Worm (Caenorhabditis elegans) whole organism, young adult: Measurements from ENCODE around the gene cdk-4.

Source experiments
- B0035.1 ChIP-seq: sonication (generic microtip); optimal IDR thresholded peaks from 2 replicates; lab custom pipeline; 2016; ENCODE audit warnings: missing genetic modification characterization, mild to moderate bottlenecking, missing compliant biosample characterization, missing genotype, missing genetic modification reagents
- C17E4.6 ChIP-seq: fragments of 200-800 bp; sonication (Bioruptor generic); IDR thresholded peaks from 2 replicates; pipeline ENCODE4 v1.3.6; 2022; ENCODE audit warnings: missing genetic modification reagents, missing genetic modification characterization, missing compliant biosample characterization
- F10E7.11 ChIP-seq: sonication (generic microtip); optimal IDR thresholded peaks from 2 replicates; lab custom pipeline; 2017; ENCODE audit warnings: mild to moderate bottlenecking, missing genetic modification characterization, moderate library complexity, missing compliant biosample characterization
- F23B12.7 ChIP-seq: sonication (generic microtip); optimal IDR thresholded peaks from 2 replicates; lab custom pipeline; 2017; ENCODE audit warnings: missing genetic modification characterization, mild to moderate bottlenecking, missing compliant biosample characterization, antibody characterized with exemption, moderate library complexity; ENCODE audit not compliant: insufficient read depth
- F37B4.10 ChIP-seq: fragments of 200-800 bp; sonication (Bioruptor generic); IDR thresholded peaks from 2 replicates; pipeline ENCODE4 v1.3.6; 2022; ENCODE audit warnings: missing genetic modification characterization, missing compliant biosample characterization
- F57A8.1 ChIP-seq: fragments of 200-800 bp; sonication (Bioruptor generic); optimal IDR thresholded peaks from 2 replicates; lab custom pipeline; 2018; ENCODE audit warnings: mild to moderate bottlenecking, missing genetic modification characterization, moderate library complexity, missing compliant biosample characterization
- K11D2.4 ChIP-seq: fragments of 200-800 bp; sonication (Bioruptor generic); IDR thresholded peaks from 2 replicates; pipeline ENCODE4 v1.3.6; 2022; ENCODE audit warnings: missing genetic modification reagents, missing genetic modification characterization, missing compliant biosample characterization
- K12H6.12 ChIP-seq: fragments of 200-800 bp; sonication (Bioruptor generic); optimal IDR thresholded peaks from 2 replicates; lab custom pipeline; 2018; ENCODE audit warnings: mild to moderate bottlenecking, missing genetic modification characterization, missing compliant biosample characterization
- T07F8.4 ChIP-seq: sonication (generic microtip); optimal IDR thresholded peaks from 2 replicates; lab custom pipeline; 2016; ENCODE audit warnings: mild to moderate bottlenecking, missing genetic modification characterization, moderate library complexity, missing compliant biosample characterization
- Y53F4B.3 ChIP-seq: fragments of 200-800 bp; sonication (Bioruptor generic); IDR thresholded peaks from 2 replicates; pipeline ENCODE4 v1.3.6; 2022; ENCODE audit warnings: missing genetic modification reagents, missing genetic modification characterization, missing compliant biosample characterization
- Y56A3A.18 ChIP-seq: fragments of 200-800 bp; sonication (Bioruptor generic); IDR thresholded peaks from 2 replicates; pipeline ENCODE4 v1.3.6; 2022; ENCODE audit warnings: missing genetic modification reagents, missing genetic modification characterization, missing compliant biosample characterization
- Y95B8A.8 ChIP-seq: fragments of 200-800 bp; sonication (Bioruptor generic); IDR thresholded peaks from 2 replicates; pipeline ENCODE4 v1.3.6; 2022; ENCODE audit warnings: missing genetic modification reagents, missing genetic modification characterization, missing compliant biosample characterization
- ama-1 ChIP-seq, 3 experiments: fragments of 150-350 bp in 1 of 3; sonication (generic microtip) in 2 of 3; optimal IDR thresholded peaks; 2 replicates each; lab custom pipeline; 2014 to 2018; ENCODE audit warnings: missing biosample characterization in 2 of 3, missing genetic modification characterization in 2 of 3, missing genetic modification reagents in 2 of 3
- aptf-2 ChIP-seq: fragments of 200-800 bp; sonication (Bioruptor generic); conservative IDR thresholded peaks from 2 replicates; pipeline ENCODE4 v1.3.6; 2022; ENCODE audit warnings: missing genetic modification reagents, missing genetic modification characterization, missing compliant biosample characterization
- attf-5 ChIP-seq: fragments of 200-800 bp; sonication (Bioruptor generic); optimal IDR thresholded peaks from 2 replicates; lab custom pipeline; 2018; ENCODE audit warnings: mild to moderate bottlenecking, missing genetic modification characterization, missing compliant biosample characterization
- attf-6 ChIP-seq: fragments of 200-800 bp; sonication (Bioruptor generic); IDR thresholded peaks from 2 replicates; pipeline ENCODE4 v1.3.6; 2022; ENCODE audit warnings: missing genetic modification reagents, missing genetic modification characterization, missing compliant biosample characterization
- bed-1 ChIP-seq: fragments of 200-800 bp; sonication (Bioruptor generic); IDR thresholded peaks from 2 replicates; pipeline ENCODE4 v1.3.6; 2022; ENCODE audit warnings: missing genetic modification reagents, missing genetic modification characterization, missing compliant biosample characterization
- cebp-2 ChIP-seq: fragments of 200-800 bp; sonication (Bioruptor generic); IDR thresholded peaks from 2 replicates; pipeline ENCODE4 v1.3.6; 2022; ENCODE audit warnings: missing genetic modification characterization, missing compliant biosample characterization
- die-1 ChIP-seq: sonication (generic microtip); optimal IDR thresholded peaks from 2 replicates; lab custom pipeline; 2016; ENCODE audit warnings: missing genotype, mild to moderate bottlenecking, missing genetic modification characterization, missing compliant biosample characterization
- efl-1 ChIP-seq: fragments of 150-350 bp; optimal IDR thresholded peaks from 2 replicates; lab custom pipeline; 2014; ENCODE audit warnings: missing biosample characterization, missing genetic modification reagents, missing genetic modification characterization
- egl-44 ChIP-seq: fragments of 200-800 bp; sonication (Bioruptor generic); IDR thresholded peaks from 2 replicates; pipeline ENCODE4 v1.3.6; 2022; ENCODE audit warnings: missing genetic modification reagents, missing genetic modification characterization, missing compliant biosample characterization
- ekl-4 ChIP-seq: fragments of 200-800 bp; sonication (Bioruptor generic); IDR thresholded peaks from 2 replicates; pipeline ENCODE4 v1.3.6; 2022; ENCODE audit warnings: missing genetic modification reagents, missing genetic modification characterization, missing compliant biosample characterization
- fkh-3 ChIP-seq: sonication (generic microtip); optimal IDR thresholded peaks from 2 replicates; lab custom pipeline; 2016; ENCODE audit warnings: mild to moderate bottlenecking, missing genetic modification characterization, missing compliant biosample characterization
- gei-17 ChIP-seq: fragments of 200-800 bp; sonication (Bioruptor generic); optimal IDR thresholded peaks from 2 replicates; lab custom pipeline; 2018; ENCODE audit warnings: mild to moderate bottlenecking, missing genetic modification characterization, missing compliant biosample characterization
- hlh-12 ChIP-seq: sonication (generic microtip); optimal IDR thresholded peaks from 2 replicates; lab custom pipeline; 2016; ENCODE audit warnings: missing genetic modification characterization, missing compliant biosample characterization
- hmg-1.2 ChIP-seq: fragments of 200-800 bp; sonication (Bioruptor generic); IDR thresholded peaks from 2 replicates; pipeline ENCODE4 v1.3.6; 2022; ENCODE audit warnings: missing genetic modification reagents, missing genetic modification characterization, missing compliant biosample characterization
- hmg-20 ChIP-seq: fragments of 200-800 bp; sonication (Bioruptor generic); IDR thresholded peaks from 2 replicates; pipeline ENCODE4 v1.3.6; 2022; ENCODE audit warnings: missing genetic modification reagents, missing genetic modification characterization, missing compliant biosample characterization
- let-607 ChIP-seq, 2 experiments: fragments of 200-800 bp in 1 of 2; sonication (Bioruptor generic) in 1 of 2; sonication (generic microtip) in 1 of 2; optimal IDR thresholded peaks; 2 replicates each; lab custom pipeline; 2016 to 2018; ENCODE audit warnings: mild to moderate bottlenecking in 2 of 2, missing compliant biosample characterization in 2 of 2, missing genetic modification characterization in 2 of 2, moderate library complexity in 2 of 2, missing genotype in 1 of 2
- lin-26 ChIP-seq: fragments of 200-800 bp; sonication (Bioruptor generic); IDR thresholded peaks from 2 replicates; pipeline ENCODE4 v1.3.6; 2022; ENCODE audit warnings: missing genetic modification reagents, missing genetic modification characterization, missing compliant biosample characterization
- lin-35 ChIP-seq, 3 experiments: fragments of 150-350 bp in 2 of 3; sonication (generic microtip) in 1 of 3; optimal IDR thresholded peaks; 2 replicates each; lab custom pipeline; 2014 to 2018; ENCODE audit warnings: missing biosample characterization in 3 of 3, missing genetic modification characterization in 3 of 3, missing genetic modification reagents in 3 of 3
- lin-40 ChIP-seq: sonication (generic microtip); optimal IDR thresholded peaks from 2 replicates; lab custom pipeline; 2016; ENCODE audit warnings: missing genetic modification characterization, mild to moderate bottlenecking, missing compliant biosample characterization, missing genotype, missing genetic modification reagents
- lin-54 ChIP-seq: fragments of 200-800 bp; sonication (Bioruptor generic); optimal IDR thresholded peaks from 2 replicates; lab custom pipeline; 2018; ENCODE audit warnings: mild to moderate bottlenecking, missing genetic modification characterization, missing compliant biosample characterization
- lir-1 ChIP-seq: fragments of 200-800 bp; sonication (Bioruptor generic); conservative IDR thresholded peaks from 2 replicates; pipeline ENCODE4 v1.3.6; 2022; ENCODE audit warnings: missing genetic modification reagents, missing genetic modification characterization, missing compliant biosample characterization
- lsl-1 ChIP-seq: fragments of 200-800 bp; sonication (Bioruptor generic); optimal IDR thresholded peaks from 2 replicates; lab custom pipeline; 2018; ENCODE audit warnings: mild to moderate bottlenecking, missing genetic modification characterization, moderate library complexity, missing compliant biosample characterization
- lsy-27 ChIP-seq: sonication (generic microtip); optimal IDR thresholded peaks from 2 replicates; lab custom pipeline; 2017; ENCODE audit warnings: missing genetic modification characterization, mild to moderate bottlenecking, missing compliant biosample characterization, antibody characterized with exemption, missing genotype, borderline replicate concordance; ENCODE audit not compliant: insufficient read depth
- mcd-1 ChIP-seq: fragments of 200-800 bp; sonication (Bioruptor generic); IDR thresholded peaks from 2 replicates; pipeline ENCODE4 v1.3.6; 2022; ENCODE audit warnings: missing genetic modification reagents, missing genetic modification characterization, missing compliant biosample characterization
- nfya-2 ChIP-seq: fragments of 200-800 bp; sonication (Bioruptor generic); IDR thresholded peaks from 2 replicates; pipeline ENCODE4 v1.3.6; 2022; ENCODE audit warnings: missing genetic modification reagents, missing genetic modification characterization, missing compliant biosample characterization
- nfyb-1 ChIP-seq: fragments of 200-800 bp; sonication (Bioruptor generic); IDR thresholded peaks from 2 replicates; pipeline ENCODE4 v1.3.6; 2022; ENCODE audit warnings: missing genetic modification reagents, missing genetic modification characterization, missing compliant biosample characterization
- nhr-80 ChIP-seq: sonication (generic microtip); optimal IDR thresholded peaks from 2 replicates; lab custom pipeline; 2016; ENCODE audit warnings: missing genetic modification characterization, missing compliant biosample characterization
- rcor-1 ChIP-seq: fragments of 200-800 bp; sonication (Bioruptor generic); IDR thresholded peaks from 2 replicates; pipeline ENCODE4 v1.3.6; 2022; ENCODE audit warnings: missing genetic modification reagents, missing genetic modification characterization, missing compliant biosample characterization
- repo-1 ChIP-seq: sonication (generic microtip); optimal IDR thresholded peaks from 2 replicates; lab custom pipeline; 2017; ENCODE audit warnings: mild to moderate bottlenecking, missing genetic modification characterization, missing compliant biosample characterization
- rpc-1 ChIP-seq, 2 experiments: fragments of 150-350 bp in 1 of 2; sonication (generic microtip) in 1 of 2; optimal IDR thresholded peaks; 2 replicates each; lab custom pipeline; 2014 to 2018; ENCODE audit warnings: missing biosample characterization in 1 of 2, missing genetic modification characterization in 1 of 2, missing genetic modification reagents in 1 of 2, missing genotype in 1 of 2
- snpc-1.3 ChIP-seq: sonication (generic microtip); optimal IDR thresholded peaks from 2 replicates; lab custom pipeline; 2017; ENCODE audit warnings: missing genetic modification characterization, mild to moderate bottlenecking, missing compliant biosample characterization, antibody characterized with exemption, moderate library complexity, missing genotype, missing genetic modification reagents; ENCODE audit not compliant: insufficient read depth
- tbp1 ChIP-seq: fragments of 200-800 bp; sonication (Bioruptor generic); optimal IDR thresholded peaks from 2 replicates; lab custom pipeline; 2018; ENCODE audit warnings: mild to moderate bottlenecking, missing genetic modification characterization, missing compliant biosample characterization
- unc-130 ChIP-seq: sonication (generic microtip); optimal IDR thresholded peaks from 2 replicates; lab custom pipeline; 2016; ENCODE audit warnings: missing genetic modification reagents, missing genetic modification characterization, missing compliant biosample characterization
- zim-3 ChIP-seq: sonication (generic microtip); optimal IDR thresholded peaks from 2 replicates; lab custom pipeline; 2017; ENCODE audit warnings: mild to moderate bottlenecking, missing genetic modification characterization, moderate library complexity, missing compliant biosample characterization
- ztf-28 ChIP-seq: fragments of 200-800 bp; sonication (Bioruptor generic); IDR thresholded peaks from 2 replicates; pipeline ENCODE4 v1.3.6; 2022; ENCODE audit warnings: missing genetic modification reagents, missing genetic modification characterization, missing compliant biosample characterization

Gene cdk-4

ce11 chrX:13511796-13512195 lies 6.9 kb downstream of the cdk-4 start (continued):
- TF ChIP-seq efl-1 = no peak
- TF ChIP-seq lsl-1 (GFP tag; lab: Kevin White, UChicago) = no peak
- peak in 1 of 2 experiments; percentile 30 for TF ChIP-seq let-607 (tag; optimal IDR thresholded peaks at IDR 0.05; lab: Kevin White, UChicago)
- TF ChIP-seq egl-44 (GFP tag; lab: Robert Waterston, UW) = peak; percentile 78; the same call in 1 of the 2 replicates
- TF ChIP-seq nhr-80 = peak; percentile 25
- TF ChIP-seq die-1 (tag; lab: Kevin White, UChicago) = peak; percentile 89
- TF ChIP-seq lir-1 (GFP tag; lab: Robert Waterston, UW) = no peak
- peak; percentile 35 for TF ChIP-seq F10E7.11 (tag; lab: Kevin White, UChicago)
- peak; percentile 34 for TF ChIP-seq repo-1
- TF ChIP-seq hlh-12 (tag; lab: Kevin White, UChicago) = peak; percentile 54
- 0 out of 2 replicates have a peak, but pooled peaks have one; percentile 9 for TF ChIP-seq C17E4.6 (GFP tag; lab: Robert Waterston, UW)
- TF ChIP-seq Y56A3A.18 (GFP tag; lab: Robert Waterston, UW) = peak; percentile 95
- peak; percentile 90 for TF ChIP-seq lin-26 (GFP tag; lab: Robert Waterston, UW)
- peak; percentile 65; the same call in 1 of the 2 replicates for TF ChIP-seq Y53F4B.3 (GFP tag; lab: Robert Waterston, UW)
- peak in 1 of 3 experiments; percentile 71 for TF ChIP-seq lin-35 (GFP tag; optimal IDR thresholded peaks at IDR 0.05; lab: Kevin White, UChicago)
- peak; percentile 74 for TF ChIP-seq fkh-3 (tag; lab: Kevin White, UChicago)
- peak; percentile 54 for TF ChIP-seq unc-130
- no peak for TF ChIP-seq attf-6 (GFP tag; lab: Robert Waterston, UW)
- peak; percentile 89 for TF ChIP-seq nfyb-1 (GFP tag; lab: Robert Waterston, UW)
- TF ChIP-seq F57A8.1 (GFP tag; lab: Kevin White, UChicago) = peak; percentile 2
- TF ChIP-seq nfya-2 (GFP tag; lab: Robert Waterston, UW) = no peak
- TF ChIP-seq zim-3 = peak; percentile 34
- TF ChIP-seq lin-54 (GFP tag; lab: Kevin White, UChicago) = peak; percentile 35
- TF ChIP-seq rpc-1 (optimal IDR thresholded peaks at IDR 0.05; lab: Kevin White, UChicago) = peak; percentile 96
- peak; percentile 94 for TF ChIP-seq rpc-1 (tag; optimal IDR thresholded peaks at IDR 0.05; lab: Kevin White, UChicago)
- TF ChIP-seq K12H6.12 = peak; percentile 27
- no peak for TF ChIP-seq F37B4.10 (GFP tag; lab: Robert Waterston, UW)
- TF ChIP-seq hmg-20 (GFP tag; lab: Robert Waterston, UW) = peak; percentile 34; the same call in 1 of the 2 replicates
- TF ChIP-seq lin-40 (tag; lab: Kevin White, UChicago) = peak; percentile 80
- TF ChIP-seq ekl-4 (GFP tag; lab: Robert Waterston, UW) = no peak
- TF ChIP-seq rcor-1 (GFP tag; lab: Robert Waterston, UW) = peak; percentile 71
- TF ChIP-seq T07F8.4 (tag; lab: Kevin White, UChicago) = peak; percentile 40
- TF ChIP-seq cebp-2 (GFP tag; lab: Robert Waterston, UW) = peak; percentile 93
- peak; percentile 57; the same call in 1 of the 2 replicates for TF ChIP-seq K11D2.4 (GFP tag; lab: Robert Waterston, UW)
- TF ChIP-seq gei-17 (GFP tag; lab: Kevin White, UChicago) = peak; percentile 59
- peak; percentile 62 for TF ChIP-seq snpc-1.3 (tag; lab: Kevin White, UChicago)
- TF ChIP-seq F23B12.7 (tag; lab: Kevin White, UChicago) = peak; percentile 8
- TF ChIP-seq hmg-1.2 = peak; percentile 71
- TF ChIP-seq attf-5 (GFP tag; lab: Kevin White, UChicago) = peak; percentile 53
- no peak for TF ChIP-seq B0035.1
- peak; percentile 59 for TF ChIP-seq mcd-1
- TF ChIP-seq Y95B8A.8 (GFP tag; lab: Robert Waterston, UW) = peak; percentile 65; the same call in 1 of the 2 replicates
- TF ChIP-seq bed-1 (GFP tag; lab: Robert Waterston, UW) = no peak
- no peak for TF ChIP-seq ama-1 (optimal IDR thresholded peaks at IDR 0.05; lab: Kevin White, UChicago)
- TF ChIP-seq ama-1 (GFP tag; optimal IDR thresholded peaks at IDR 0.05; lab: Kevin White, UChicago) = peak; percentile 53 to 59
- TF ChIP-seq aptf-2 (GFP tag; lab: Robert Waterston, UW) = no peak
- no peak for TF ChIP-seq lsy-27 (tag; lab: Kevin White, UChicago)
- TF ChIP-seq tbp1 (GFP tag; lab: Kevin White, UChicago) = peak; percentile 93
- 0 out of 2 replicates have a peak, but pooled peaks have one; percentile 48 for TF ChIP-seq ztf-28 (GFP tag; lab: Robert Waterston, UW)
